Fruit fly (Drosophila melanogaster) whole organism, pupa: ENCODE results near the gene CG33664.

Source experiments
- CG10348 ChIP-seq: fragments of 200-800 bp; sonication (Bioruptor generic); IDR thresholded peaks from 2 replicates; pipeline ENCODE4 v1.3.6; 2022; ENCODE audit warnings: missing biosample characterization, missing genetic modification characterization
- CG12605 ChIP-seq: fragments of 200-800 bp; sonication (Bioruptor generic); IDR thresholded peaks from 2 replicates; pipeline ENCODE4 v1.3.6; 2022; ENCODE audit warnings: missing biosample characterization, missing genetic modification characterization
- CG13204 ChIP-seq: fragments of 200-800 bp; sonication (Bioruptor generic); optimal IDR thresholded peaks from 2 replicates; lab custom pipeline; 2018; ENCODE audit warnings: missing biosample characterization, mild to moderate bottlenecking, missing genetic modification characterization, moderate library complexity
- CG14655 ChIP-seq: fragments of 200-800 bp; sonication (Bioruptor generic); optimal IDR thresholded peaks from 3 replicates; lab custom pipeline; 2017; ENCODE audit warnings: mild to moderate bottlenecking, missing biosample characterization, missing genetic modification reagents, missing genetic modification characterization
- CG15710 ChIP-seq: fragments of 200-800 bp; sonication (Bioruptor generic); optimal IDR thresholded peaks from 2 replicates; lab custom pipeline; 2018; ENCODE audit warnings: missing biosample characterization, mild to moderate bottlenecking, missing genetic modification characterization, moderate library complexity
- CG17806 ChIP-seq: fragments of 200-800 bp; sonication (Bioruptor generic); optimal IDR thresholded peaks from 2 replicates; lab custom pipeline; 2018; ENCODE audit warnings: missing biosample characterization, mild to moderate bottlenecking, missing genetic modification characterization, moderate library complexity
- CG32121 ChIP-seq: fragments of 200-800 bp; sonication (Bioruptor generic); IDR thresholded peaks from 2 replicates; pipeline ENCODE4 v1.3.6; 2022; ENCODE audit warnings: missing biosample characterization, missing genetic modification characterization
- CG34367 ChIP-seq: fragments of 200-800 bp; sonication (Bioruptor generic); optimal IDR thresholded peaks from 2 replicates; lab custom pipeline; 2018; ENCODE audit warnings: missing biosample characterization, mild to moderate bottlenecking, missing genetic modification characterization
- CG4496 ChIP-seq: fragments of 200-800 bp; sonication (Bioruptor generic); IDR thresholded peaks from 3 replicates; pipeline ENCODE4 v1.3.6; 2022; ENCODE audit warnings: missing biosample characterization, missing genetic modification characterization
- CG8159 ChIP-seq: fragments of 200-800 bp; sonication (Bioruptor generic); optimal IDR thresholded peaks from 3 replicates; lab custom pipeline; 2018; ENCODE audit warnings: missing biosample characterization, mild to moderate bottlenecking, missing genetic modification characterization, moderate library complexity
- CG8301 ChIP-seq: fragments of 200-800 bp; sonication (Bioruptor generic); optimal IDR thresholded peaks from 2 replicates; lab custom pipeline; 2018; ENCODE audit warnings: missing biosample characterization, mild to moderate bottlenecking, missing genetic modification characterization
- CG9948 ChIP-seq: fragments of 200-800 bp; sonication (Bioruptor generic); optimal IDR thresholded peaks from 2 replicates; lab custom pipeline; 2018; ENCODE audit warnings: missing biosample characterization, mild to moderate bottlenecking, missing genetic modification characterization, moderate library complexity
- D1 ChIP-seq: fragments of 200-800 bp; sonication (Bioruptor generic); optimal IDR thresholded peaks from 2 replicates; lab custom pipeline; 2018; ENCODE audit warnings: missing biosample characterization, mild to moderate bottlenecking, missing genetic modification characterization, moderate library complexity
- EcR ChIP-seq: fragments of 200-800 bp; sonication (Bioruptor generic); optimal IDR thresholded peaks from 3 replicates; lab custom pipeline; 2019; ENCODE audit warnings: missing biosample characterization, missing genetic modification characterization, mild to moderate bottlenecking, moderate library complexity, missing genetic modification reagents
- Ets98B ChIP-seq: fragments of 200-800 bp; sonication (Bioruptor generic); IDR thresholded peaks from 2 replicates; pipeline ENCODE4 v1.3.6; 2022; ENCODE audit warnings: missing biosample characterization, missing genetic modification characterization
- Pif1A ChIP-seq: fragments of 200-800 bp; sonication (Bioruptor generic); optimal IDR thresholded peaks from 3 replicates; lab custom pipeline; 2016; ENCODE audit warnings: missing biosample characterization, missing genetic modification characterization
- Pif1B ChIP-seq: fragments of 200-800 bp; sonication (Bioruptor generic); optimal IDR thresholded peaks from 3 replicates; lab custom pipeline; 2016; ENCODE audit warnings: missing biosample characterization, missing genetic modification characterization
- Snoo ChIP-seq: fragments of 200-800 bp; sonication (Bioruptor generic); optimal IDR thresholded peaks from 3 replicates; lab custom pipeline; 2017; ENCODE audit warnings: missing biosample characterization, mild to moderate bottlenecking, missing genetic modification characterization, inconsistent platforms
- fd96Ca ChIP-seq: fragments of 200-800 bp; sonication (Bioruptor generic); IDR thresholded peaks from 3 replicates; pipeline ENCODE4 v1.3.6; 2022; ENCODE audit warnings: missing biosample characterization, missing genetic modification characterization
- gl ChIP-seq: fragments of 200-800 bp; sonication (Bioruptor generic); optimal IDR thresholded peaks from 2 replicates; lab custom pipeline; 2018; ENCODE audit warnings: missing biosample characterization, mild to moderate bottlenecking, missing genetic modification characterization
- rn ChIP-seq: fragments of 200-800 bp; sonication (Bioruptor generic); IDR thresholded peaks from 2 replicates; pipeline ENCODE4 v1.3.6; 2022; ENCODE audit warnings: missing biosample characterization, missing genetic modification characterization

CG33664 gene

dm6 chrX:6357456-6358007, 26.5 kb upstream of the CG33664 start:
- TF ChIP-seq CG4496 (peak; percentile 18; the same call in 1 of the 3 replicates), EcR (GFP tag; lab: Kevin White, UChicago) (no peak), CG32121 (GFP tag; lab: Robert Waterston, UW) (peak; percentile 41; the same call in 1 of the 2 replicates), Ets98B (GFP tag; lab: Robert Waterston, UW) (peak; percentile 45; the same call in 1 of the 2 replicates)

DNA sequence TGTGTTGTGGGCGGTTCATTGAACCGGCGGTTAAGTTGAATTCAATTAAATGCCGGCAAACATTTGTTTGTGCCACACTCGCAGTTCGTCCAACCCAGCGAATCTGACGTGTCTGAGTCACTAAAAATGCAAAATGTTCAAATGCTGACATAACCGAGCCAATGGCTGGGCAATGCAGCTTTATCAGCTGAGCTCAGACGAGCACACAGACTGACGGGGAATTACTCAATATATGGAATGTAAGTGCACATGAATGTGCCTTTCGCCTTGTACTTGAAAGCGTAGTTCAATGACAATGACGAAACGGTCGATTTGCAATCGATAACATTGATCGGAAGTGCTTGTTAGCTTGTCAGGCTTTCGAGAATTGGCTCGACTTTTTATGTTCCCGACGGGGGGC, 25.8 kb upstream of the CG33664 start:
- no peak for TF ChIP-seq CG17806 (tag; lab: Kevin White, UChicago)
- TF ChIP-seq fd96Ca (GFP tag; lab: Robert Waterston, UW): no peak
- peak; percentile 22 for TF ChIP-seq EcR (GFP tag; lab: Kevin White, UChicago)
- TF ChIP-seq CG12605 (GFP tag; lab: Robert Waterston, UW): no peak

DNA sequence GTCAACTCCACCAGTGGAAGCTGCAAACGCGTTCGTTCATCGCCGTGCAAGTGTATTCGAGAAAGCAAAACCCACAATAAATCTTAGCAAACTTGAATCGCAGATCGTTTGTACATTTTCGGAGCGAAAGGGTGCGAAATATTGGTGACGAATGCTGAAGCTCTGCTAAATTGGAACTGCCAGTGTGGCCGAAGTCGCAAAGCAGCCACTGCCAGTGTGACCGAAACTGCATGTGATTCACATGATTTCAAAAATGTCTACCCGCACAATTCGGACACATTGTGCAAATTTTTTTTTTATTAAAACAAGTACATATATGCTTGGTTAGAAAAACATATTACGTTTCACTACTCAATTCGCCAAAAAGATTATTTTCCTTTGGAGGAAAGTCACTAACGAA, 22.8 kb upstream of the CG33664 start:
- TF ChIP-seq CG34367: no peak
- no peak for TF ChIP-seq CG10348 (GFP tag; lab: Robert Waterston, UW)
- TF ChIP-seq Ets98B (GFP tag; lab: Robert Waterston, UW): no peak
- TF ChIP-seq CG9948: no peak
- TF ChIP-seq D1 (tag; lab: Kevin White, UChicago): no peak
- TF ChIP-seq Pif1A: no peak
- TF ChIP-seq CG13204 (GFP tag; lab: Kevin White, UChicago): no peak
- no peak for TF ChIP-seq CG14655 (GFP tag; lab: Kevin White, UChicago)
- no peak for TF ChIP-seq CG32121 (GFP tag; lab: Robert Waterston, UW)
- TF ChIP-seq Snoo: no peak
- no peak for TF ChIP-seq CG12605 (GFP tag; lab: Robert Waterston, UW)
- TF ChIP-seq Pif1B: no peak
- TF ChIP-seq CG4496: no peak
- TF ChIP-seq EcR (GFP tag; lab: Kevin White, UChicago): no peak
- no peak for TF ChIP-seq CG8159 (tag; lab: Kevin White, UChicago)
- TF ChIP-seq CG8301 (tag; lab: Kevin White, UChicago): no peak
- TF ChIP-seq CG17806 (tag; lab: Kevin White, UChicago): no peak
- TF ChIP-seq gl: no peak
- TF ChIP-seq fd96Ca (GFP tag; lab: Robert Waterston, UW): no peak
- no peak for TF ChIP-seq rn (GFP tag; lab: Robert Waterston, UW)

dm6 chrX:6365632-6366356, 18.2 kb upstream of the CG33664 start, which contains the start of the genes swa and Marf:
Gene swa (minus strand): TSS chrX:6365708.
Gene Marf (plus strand): TSS chrX:6365949.
- TF ChIP-seq CG32121 (GFP tag; lab: Robert Waterston, UW) (no peak), CG14655 (GFP tag; lab: Kevin White, UChicago) (no peak), CG12605 (GFP tag; lab: Robert Waterston, UW) (no peak), CG10348 (GFP tag; lab: Robert Waterston, UW) (no peak), rn (GFP tag; lab: Robert Waterston, UW) (no peak), Pif1A (no peak), Snoo (no peak), CG17806 (tag; lab: Kevin White, UChicago) (no peak), CG4496 (no peak), CG15710 (no peak), CG34367 (no peak), CG8301 (tag; lab: Kevin White, UChicago) (no peak), CG8159 (tag; lab: Kevin White, UChicago) (no peak), EcR (GFP tag; lab: Kevin White, UChicago) (no peak), CG9948 (no peak), Ets98B (GFP tag; lab: Robert Waterston, UW) (no peak), D1 (tag; lab: Kevin White, UChicago) (no peak)

dm6 chrX:6366357-6366691, 17.7 kb upstream of the CG33664 start:
- peak; percentile 65 for TF ChIP-seq CG8159 (tag; lab: Kevin White, UChicago)
- TF ChIP-seq CG32121 (GFP tag; lab: Robert Waterston, UW): peak; percentile 97
- peak; percentile 88 for TF ChIP-seq rn (GFP tag; lab: Robert Waterston, UW)
- peak; percentile 90 for TF ChIP-seq Snoo
- TF ChIP-seq CG10348 (GFP tag; lab: Robert Waterston, UW): peak; percentile 80
- TF ChIP-seq CG4496: peak; percentile 98
- TF ChIP-seq gl: peak; percentile 51
- peak; percentile 71 for TF ChIP-seq CG34367
- TF ChIP-seq CG9948: peak; percentile 67
- peak; percentile 97 for TF ChIP-seq fd96Ca (GFP tag; lab: Robert Waterston, UW)
- peak; percentile 92 for TF ChIP-seq CG12605 (GFP tag; lab: Robert Waterston, UW)
- peak; percentile 79 for TF ChIP-seq CG15710
- TF ChIP-seq Pif1B: peak; percentile 81
- peak; percentile 88 for TF ChIP-seq CG8301 (tag; lab: Kevin White, UChicago)
- peak; percentile 98 for TF ChIP-seq Ets98B (GFP tag; lab: Robert Waterston, UW)
- TF ChIP-seq Pif1A: peak; percentile 85
- peak; percentile 86 for TF ChIP-seq CG14655 (GFP tag; lab: Kevin White, UChicago)
- TF ChIP-seq D1 (tag; lab: Kevin White, UChicago): no peak
- no peak for TF ChIP-seq EcR (GFP tag; lab: Kevin White, UChicago)
- TF ChIP-seq CG17806 (tag; lab: Kevin White, UChicago): peak; percentile 69
- TF ChIP-seq CG13204 (GFP tag; lab: Kevin White, UChicago): no peak
- TF ChIP-seq, all 21 proteins: peak for 18

DNA sequence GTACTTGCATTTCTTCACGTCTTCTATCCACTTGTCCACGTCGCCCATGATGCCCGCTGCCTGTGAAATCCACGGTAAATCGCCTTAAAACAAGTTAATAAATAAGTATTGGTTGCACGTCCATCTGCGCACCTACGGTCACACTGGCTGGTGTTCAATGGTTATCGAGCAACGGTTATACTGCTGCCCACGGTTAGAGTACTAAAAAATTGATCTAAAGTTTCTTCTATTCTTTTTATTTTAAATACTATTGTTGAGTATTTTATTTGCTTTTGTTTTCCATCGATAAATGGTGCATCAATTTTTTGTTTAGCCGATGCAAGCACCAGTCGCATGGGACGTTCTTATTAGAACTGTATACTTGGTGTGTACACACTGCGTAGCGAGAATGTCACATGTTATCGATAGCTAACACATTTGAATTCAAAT, 11.2 kb upstream of the CG33664 start, which contains the start of gene PpV:
PpV (minus strand) TSS at position 147 of the 429 bp plus-strand sequence.
- TF ChIP-seq gl: no peak
- TF ChIP-seq CG34367: peak; percentile 13
- TF ChIP-seq CG8159 (tag; lab: Kevin White, UChicago): no peak
- peak; percentile 32 for TF ChIP-seq CG15710
